Fruit fly (Drosophila melanogaster) whole organism, embryonic: ENCODE measurements around the gene Dscam2.

Experiments used
- Blimp-1 ChIP-seq: fragments of 200-800 bp; sonication (Bioruptor generic); optimal IDR thresholded peaks from 3 replicates; lab custom pipeline; 2018; ENCODE audit warnings: missing biosample characterization, missing genetic modification characterization, mild to moderate bottlenecking, moderate library complexity, missing genetic modification reagents
- CG10431 ChIP-seq: fragments of 200-800 bp; sonication (Bioruptor generic); optimal IDR thresholded peaks from 3 replicates; lab custom pipeline; 2018; ENCODE audit warnings: missing biosample characterization, mild to moderate bottlenecking, missing genetic modification characterization
- CG11696 ChIP-seq: fragments of 200-800 bp; sonication (Bioruptor generic); IDR thresholded peaks from 2 replicates; pipeline ENCODE4 v1.3.6; 2022; ENCODE audit warnings: missing biosample characterization, missing genetic modification characterization
- CG12155 ChIP-seq: fragments of 200-800 bp; sonication (Bioruptor generic); optimal IDR thresholded peaks from 3 replicates; lab custom pipeline; 2016; ENCODE audit warnings: missing biosample characterization, missing genetic modification characterization
- CG12236 ChIP-seq: fragments of 200-800 bp; sonication (Bioruptor generic); optimal IDR thresholded peaks from 2 replicates; lab custom pipeline; 2016; ENCODE audit warnings: missing biosample characterization, missing genetic modification characterization
- CG12942 ChIP-seq: fragments of 200-800 bp; sonication (Bioruptor generic); optimal IDR thresholded peaks from 3 replicates; lab custom pipeline; 2016; ENCODE audit warnings: missing biosample characterization, missing genetic modification characterization
- CG14710 ChIP-seq: fragments of 200-800 bp; sonication (Bioruptor generic); optimal IDR thresholded peaks from 3 replicates; lab custom pipeline; 2019; ENCODE audit warnings: missing biosample characterization, mild to moderate bottlenecking, missing genetic modification characterization, moderate library complexity
- CG16863 ChIP-seq: fragments of 200-800 bp; sonication (Bioruptor generic); optimal IDR thresholded peaks from 3 replicates; lab custom pipeline; 2016; ENCODE audit warnings: missing biosample characterization, missing genetic modification characterization
- CG18011 ChIP-seq: fragments of 200-800 bp; sonication (Bioruptor generic); optimal IDR thresholded peaks from 2 replicates; lab custom pipeline; 2017; ENCODE audit warnings: missing biosample characterization, missing genetic modification characterization, mild to moderate bottlenecking, moderate library complexity, missing genotype
- CG18599 ChIP-seq: fragments of 200-800 bp; sonication (Bioruptor generic); optimal IDR thresholded peaks from 3 replicates; lab custom pipeline; 2017; ENCODE audit warnings: missing biosample characterization, missing genetic modification characterization, mild to moderate bottlenecking, moderate library complexity, missing genetic modification reagents
- CG2120 ChIP-seq: fragments of 200-800 bp; sonication (Bioruptor generic); optimal IDR thresholded peaks from 3 replicates; lab custom pipeline; 2016; ENCODE audit warnings: missing biosample characterization, missing genetic modification characterization
- CG31224 ChIP-seq: fragments of 200-800 bp; sonication (Bioruptor generic); IDR thresholded peaks from 2 replicates; pipeline ENCODE4 v1.3.6; 2022; ENCODE audit warnings: missing biosample characterization, missing genetic modification characterization
- CG3407 ChIP-seq: fragments of 200-800 bp; sonication (Bioruptor generic); optimal IDR thresholded peaks from 2 replicates; lab custom pipeline; 2018; ENCODE audit warnings: missing biosample characterization, mild to moderate bottlenecking, missing genetic modification characterization
- CG34422 ChIP-seq: fragments of 200-800 bp; sonication (Bioruptor generic); IDR thresholded peaks from 3 replicates; pipeline ENCODE4 v1.3.6; 2022; ENCODE audit warnings: missing biosample characterization, missing genetic modification characterization
- CG4707 ChIP-seq: fragments of 200-800 bp; sonication (Bioruptor generic); optimal IDR thresholded peaks from 2 replicates; lab custom pipeline; 2018; ENCODE audit warnings: missing biosample characterization, mild to moderate bottlenecking, missing genetic modification characterization, moderate library complexity
- CG4854 ChIP-seq: fragments of 200-800 bp; sonication (Bioruptor generic); optimal IDR thresholded peaks from 2 replicates; lab custom pipeline; 2016; ENCODE audit warnings: missing biosample characterization, missing genetic modification characterization, inconsistent platforms
- CG6254 ChIP-seq: fragments of 200-800 bp; sonication (Bioruptor generic); optimal IDR thresholded peaks from 3 replicates; lab custom pipeline; 2017; ENCODE audit warnings: mild to moderate bottlenecking, missing biosample characterization, missing genetic modification reagents, missing genetic modification characterization
- CG7745 ChIP-seq: fragments of 200-800 bp; sonication (Bioruptor generic); optimal IDR thresholded peaks from 2 replicates; lab custom pipeline; 2018; ENCODE audit warnings: missing biosample characterization, mild to moderate bottlenecking, missing genetic modification characterization, moderate library complexity
- CG7987 ChIP-seq: fragments of 200-800 bp; sonication (Bioruptor generic); optimal IDR thresholded peaks from 2 replicates; lab custom pipeline; 2018; ENCODE audit warnings: missing biosample characterization, mild to moderate bottlenecking, missing genetic modification characterization, moderate library complexity
- Camta ChIP-seq: fragments of 200-800 bp; sonication (Bioruptor generic); optimal IDR thresholded peaks from 2 replicates; lab custom pipeline; 2016; ENCODE audit warnings: missing biosample characterization, missing genetic modification characterization
- D ChIP-seq, 2 experiments: fragments of 200-800 bp in 1 of 2; fragments of >200 bp in 1 of 2; sonication (Bioruptor generic) in 1 of 2; optimal IDR thresholded peaks; 2 replicates in 1 of 2; 3 replicates in 1 of 2; lab custom pipeline; 2017; ENCODE audit warnings: mild to moderate bottlenecking in 1 of 2, missing biosample characterization in 1 of 2, missing genetic modification characterization in 1 of 2, missing genetic modification reagents in 1 of 2
- Dad ChIP-seq: fragments of 200-800 bp; sonication (Bioruptor generic); optimal IDR thresholded peaks from 3 replicates; lab custom pipeline; 2016; ENCODE audit warnings: missing biosample characterization, missing genetic modification characterization
- Ets65A ChIP-seq: fragments of 200-800 bp; sonication (Bioruptor generic); peaks from one replicate; lab custom pipeline; 2016; ENCODE audit warnings: missing biosample characterization, missing genetic modification characterization
- Hr3 ChIP-seq: fragments of 200-800 bp; sonication (Bioruptor generic); optimal IDR thresholded peaks from 3 replicates; lab custom pipeline; 2016; ENCODE audit warnings: missing biosample characterization, missing genetic modification characterization
- Hsf ChIP-seq: fragments of 200-800 bp; sonication (Bioruptor generic); optimal IDR thresholded peaks from 3 replicates; lab custom pipeline; 2016; ENCODE audit warnings: missing biosample characterization, missing genetic modification characterization
- Lpt ChIP-seq: fragments of >200 bp; optimal IDR thresholded peaks from 2 replicates; lab custom pipeline; 2018; ENCODE audit warnings: missing biosample characterization, missing genetic modification characterization
- Poxn ChIP-seq: fragments of 200-800 bp; sonication (Bioruptor generic); IDR thresholded peaks from 2 replicates; pipeline ENCODE4 v1.3.6; 2022; ENCODE audit warnings: missing biosample characterization, missing genetic modification characterization
- Taf1 ChIP-seq: fragments of 200-800 bp; sonication (Bioruptor generic); IDR thresholded peaks from 2 replicates; pipeline ENCODE4 v1.3.6; 2022; ENCODE audit warnings: missing biosample characterization, missing genetic modification characterization
- aop ChIP-seq: fragments of 200-800 bp; sonication (Bioruptor generic); IDR thresholded peaks from 2 replicates; pipeline ENCODE4 v1.3.6; 2022; ENCODE audit warnings: missing biosample characterization, missing genetic modification characterization
- bigmax ChIP-seq: fragments of 200-800 bp; sonication (Bioruptor generic); optimal IDR thresholded peaks from 2 replicates; lab custom pipeline; 2018; ENCODE audit warnings: missing biosample characterization, mild to moderate bottlenecking, missing genetic modification characterization
- cad ChIP-seq: fragments of >200 bp; optimal IDR thresholded peaks from 2 replicates; lab custom pipeline; 2017; ENCODE audit warnings: missing biosample characterization, missing genetic modification characterization
- chn ChIP-seq: fragments of 200-800 bp; sonication (Bioruptor generic); optimal IDR thresholded peaks from 2 replicates; lab custom pipeline; 2016; ENCODE audit warnings: missing biosample characterization, missing genetic modification characterization
- disco-r ChIP-seq: fragments of 200-800 bp; sonication (Bioruptor generic); optimal IDR thresholded peaks from 2 replicates; lab custom pipeline; 2016; ENCODE audit warnings: missing biosample characterization, missing genetic modification characterization
- dmrt99B ChIP-seq: fragments of 200-800 bp; sonication (Bioruptor generic); optimal IDR thresholded peaks from 2 replicates; lab custom pipeline; 2018; ENCODE audit warnings: missing biosample characterization, mild to moderate bottlenecking, missing genetic modification characterization, moderate library complexity
- exex ChIP-seq: fragments of 200-800 bp; sonication (Bioruptor generic); optimal IDR thresholded peaks from 4 replicates; lab custom pipeline; 2018; ENCODE audit warnings: missing biosample characterization, mild to moderate bottlenecking, missing genetic modification characterization, moderate library complexity
- fd3F ChIP-seq: fragments of 200-800 bp; sonication (Bioruptor generic); optimal IDR thresholded peaks from 2 replicates; lab custom pipeline; 2018; ENCODE audit warnings: missing biosample characterization, mild to moderate bottlenecking, missing genetic modification characterization, moderate library complexity
- grn ChIP-seq: fragments of 200-800 bp; sonication (Bioruptor generic); optimal IDR thresholded peaks from 3 replicates; lab custom pipeline; 2017; ENCODE audit warnings: missing biosample characterization, missing genetic modification characterization
- jigr1 ChIP-seq: fragments of 200-800 bp; sonication (Bioruptor generic); IDR thresholded peaks from 3 replicates; pipeline ENCODE4 v1.3.6; 2022; ENCODE audit warnings: missing biosample characterization, missing genetic modification characterization
- pan ChIP-seq, 4 experiments: fragments of >200 bp in 3 of 4; fragments of 200-800 bp in 1 of 4; sonication (Bioruptor generic) in 1 of 4; optimal IDR thresholded peaks in 3 of 4; IDR thresholded peaks in 1 of 4; 2 replicates each; pipeline versions ENCODE4 v1.3.6 to Lab custom; 2017 to 2022; ENCODE audit warnings: missing biosample characterization in 2 of 4, missing genetic modification characterization in 2 of 4, mixed read lengths in 1 of 4
- pzg ChIP-seq: fragments of 200-800 bp; sonication (Bioruptor generic); optimal IDR thresholded peaks from 3 replicates; lab custom pipeline; 2018; ENCODE audit warnings: missing biosample characterization, mild to moderate bottlenecking, missing genetic modification characterization, moderate library complexity
- sens-2 ChIP-seq: fragments of 200-800 bp; sonication (Bioruptor generic); IDR thresholded peaks from 2 replicates; pipeline ENCODE4 v1.3.6; 2022; ENCODE audit warnings: missing biosample characterization, missing genetic modification characterization
- sqz ChIP-seq: fragments of 200-800 bp; sonication (Bioruptor generic); optimal IDR thresholded peaks from 3 replicates; lab custom pipeline; 2018; ENCODE audit warnings: missing biosample characterization, mild to moderate bottlenecking, missing genetic modification characterization
- trh ChIP-seq: fragments of 200-800 bp; sonication (Bioruptor generic); optimal IDR thresholded peaks from 2 replicates; lab custom pipeline; 2016; ENCODE audit warnings: missing biosample characterization, missing genetic modification characterization
- unc-4 ChIP-seq: fragments of 200-800 bp; sonication (Bioruptor generic); IDR thresholded peaks from 2 replicates; pipeline ENCODE4 v1.3.6; 2022; ENCODE audit warnings: missing biosample characterization, missing genetic modification characterization; ENCODE audit not compliant: partially characterized antibody
- unpg ChIP-seq: fragments of 200-800 bp; sonication (Bioruptor generic); optimal IDR thresholded peaks from 3 replicates; lab custom pipeline; 2018; ENCODE audit warnings: missing biosample characterization, mild to moderate bottlenecking, missing genetic modification characterization, moderate library complexity
- zen ChIP-seq: fragments of 200-800 bp; sonication (Bioruptor generic); optimal IDR thresholded peaks from 3 replicates; lab custom pipeline; 2018; ENCODE audit warnings: missing biosample characterization, mild to moderate bottlenecking, missing genetic modification characterization, moderate library complexity

Dscam2 gene

DNA sequence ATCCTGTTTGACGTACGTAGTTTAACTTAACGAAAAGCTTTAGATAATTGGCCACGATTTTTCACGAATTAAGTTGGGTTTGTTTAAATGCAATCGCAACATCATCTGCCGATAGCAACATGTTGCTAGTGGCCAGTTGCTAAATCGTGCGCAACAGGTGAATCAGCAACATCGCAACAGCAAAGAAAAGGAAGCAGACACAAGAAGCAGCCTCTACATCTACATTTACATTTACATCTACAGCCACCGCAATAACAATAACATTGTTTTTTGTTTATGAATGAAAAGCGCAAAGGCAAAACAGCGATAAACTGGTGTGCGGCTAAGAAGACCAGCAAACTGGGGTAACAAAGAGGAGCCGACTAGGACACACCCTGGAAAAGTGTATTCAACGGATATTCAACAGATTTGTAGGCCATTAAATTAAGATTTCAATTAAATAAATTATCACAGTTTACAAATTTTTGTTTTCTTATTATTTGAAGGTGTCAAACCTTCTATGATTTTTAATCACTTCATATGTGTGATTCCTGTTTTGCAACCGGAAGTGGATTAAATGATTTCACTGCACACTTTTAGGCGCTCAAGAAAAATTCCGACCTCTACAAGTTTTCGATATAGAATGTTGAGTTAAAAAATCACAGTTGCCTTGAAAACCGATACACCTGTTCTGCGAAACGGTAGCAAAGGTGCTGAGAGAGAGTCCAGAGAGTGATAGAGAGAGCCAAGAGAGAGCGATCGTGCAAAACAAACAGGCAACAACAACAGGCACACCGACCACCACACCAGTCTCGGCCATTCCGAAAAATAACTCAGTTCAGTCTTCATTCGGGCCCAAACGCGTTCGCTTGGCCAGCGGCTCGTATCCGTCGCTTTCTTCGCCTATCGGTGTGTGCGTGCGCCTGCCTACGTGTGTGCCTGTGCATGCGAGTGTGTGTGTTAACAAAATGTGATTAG, 55.8 kb downstream of the Dscam2 start, which contains the start of gene melt (continued):
- TF ChIP-seq CG31224 (GFP tag; lab: Robert Waterston, UW) (peak; percentile 76), CG34422 (GFP tag; lab: Robert Waterston, UW) (peak; percentile 67), exex (peak; percentile 38), CG7987 (GFP tag; lab: Kevin White, UChicago) (peak; percentile 32), Dad (GFP tag; lab: Kevin White, UChicago) (peak; percentile 87), cad (GFP tag; lab: Kevin White, UChicago) (no peak), pzg (GFP tag; lab: Kevin White, UChicago) (no peak), bigmax (GFP tag; lab: Kevin White, UChicago) (no peak), CG4854 (GFP tag; lab: Kevin White, UChicago) (peak; percentile 82), sqz (GFP tag; lab: Kevin White, UChicago) (peak; percentile 60), Poxn (GFP tag; lab: Robert Waterston, UW) (0 out of 2 replicates have a peak, but pooled peaks have one; percentile 56), CG12236 (GFP tag; lab: Kevin White, UChicago) (peak; percentile 71), Lpt (GFP tag; lab: Kevin White, UChicago) (no peak), unpg (peak; percentile 75), CG4707 (GFP tag; lab: Kevin White, UChicago) (peak; percentile 38), pan (optimal IDR thresholded peaks at IDR 0.05; lab: Kevin White, UChicago) (peak in 1 of 2 experiments; percentile 62), pan (GFP tag; optimal IDR thresholded peaks at IDR 0.05 in 1 of 2, IDR thresholded peaks at IDR 0.05 in 1 of 2) (peak; percentile 63 to 73), disco-r (GFP tag; lab: Kevin White, UChicago) (peak; percentile 79), CG10431 (GFP tag; lab: Kevin White, UChicago) (peak; percentile 20), Hr3 (GFP tag; lab: Kevin White, UChicago) (peak; percentile 88), CG14710 (tag; lab: Kevin White, UChicago) (peak; percentile 87), CG7745 (tag; lab: Kevin White, UChicago) (no peak), sens-2 (peak; percentile 43; the same call in 1 of the 2 replicates), dmrt99B (tag; lab: Kevin White, UChicago) (peak; percentile 89), Hsf (GFP tag; lab: Kevin White, UChicago) (peak; percentile 92), CG12155 (GFP tag; lab: Kevin White, UChicago) (peak; percentile 86), CG3407 (GFP tag; lab: Kevin White, UChicago) (peak; percentile 68), CG18599 (GFP tag; lab: Kevin White, UChicago) (peak; percentile 85), Blimp-1 (GFP tag; lab: Kevin White, UChicago) (peak; percentile 73), grn (GFP tag; lab: Kevin White, UChicago) (peak; percentile 24), CG16863 (GFP tag; lab: Kevin White, UChicago) (peak; percentile 83), Camta (GFP tag; lab: Kevin White, UChicago) (peak; percentile 89), jigr1 (0 out of 3 replicates have a peak, but pooled peaks have one; percentile 66), D (optimal IDR thresholded peaks at IDR 0.05; lab: Kevin White, UChicago) (no peak), D (GFP tag; optimal IDR thresholded peaks at IDR 0.05; lab: Kevin White, UChicago) (peak; percentile 88), aop (no peak), Taf1 (GFP tag; lab: Robert Waterston, UW) (peak; percentile 43), unc-4 (GFP tag; lab: Robert Waterston, UW) (0 out of 2 replicates have a peak, but pooled peaks have one; percentile 39), CG12942 (peak; percentile 81), chn (GFP tag; lab: Kevin White, UChicago) (peak; percentile 92), CG6254 (GFP tag; lab: Kevin White, UChicago) (peak; percentile 59), CG11696 (no peak), CG18011 (GFP tag; lab: Kevin White, UChicago) (peak; percentile 66), fd3F (GFP tag; lab: Kevin White, UChicago) (peak; percentile 75), CG2120 (GFP tag; lab: Kevin White, UChicago) (peak; percentile 93), Ets65A (peak; percentile 98), trh (GFP tag; lab: Kevin White, UChicago) (peak; percentile 66), zen (peak; percentile 82)
